Worm (Caenorhabditis elegans): ENCODE measurements around the gene cox-14.
"Not testable (repeated sequence)": the region's sequence is repeated elsewhere in the genome, so short reads cannot be mapped to it uniquely, and the experiment has no call there.

cox-14 gene

ce11 chrIII:10221860-10222259 is 3.1 kb downstream of the cox-14 start, which contains the start of gene Y70G10A.4:
Gene Y70G10A.4 (plus strand): TSS chrIII:10222160.
- not testable (repeated sequence) for TF ChIP-seq mel-28 (tag; optimal IDR thresholded peaks at IDR 0.05; ENCODE audit: borderline replicate concordance); lin-26 (GFP tag; IDR thresholded peaks at IDR 0.05); mes-4 (tag; optimal IDR thresholded peaks at IDR 0.05)

ce11 chrIII:10225056-10225455 is 6.3 kb downstream of the cox-14 start:
- peak; percentile 89 for TF ChIP-seq ZK185.1 (tag; optimal IDR thresholded peaks at IDR 0.05; ENCODE audit: poor library complexity, severe bottlenecking)

ce11 chrIII:10231641-10232040 is 12.9 kb downstream of the cox-14 start:
- no peak for TF ChIP-seq Y53G8AR.9 (GFP tag; conservative IDR thresholded peaks at IDR 0.05)
- no peak for TF ChIP-seq let-607 (tag; optimal IDR thresholded peaks at IDR 0.05)
- TF ChIP-seq ztf-6 (GFP tag; IDR thresholded peaks at IDR 0.05), result no peak
- TF ChIP-seq efl-1 (GFP tag; optimal IDR thresholded peaks at IDR 0.05), result no peak
- TF ChIP-seq madf-3 (GFP tag; IDR thresholded peaks at IDR 0.05), result no peak
- TF ChIP-seq Y95B8A.8 (GFP tag; IDR thresholded peaks at IDR 0.05), result no peak
- TF ChIP-seq F10E7.11 (tag; optimal IDR thresholded peaks at IDR 0.05), result no peak

ce11 chrIII:10233979-10234378 is 15.2 kb downstream of the cox-14 start, which contains the start of gene paml-1:
Gene paml-1 (minus strand): TSS chrIII:10234079.
- no peak for TF ChIP-seq F55B11.4 (tag; optimal IDR thresholded peaks at IDR 0.05; ENCODE audit: borderline replicate concordance, insufficient read depth)
- TF ChIP-seq pha-4 (tag; optimal IDR thresholded peaks at IDR 0.05), result no peak
- no peak for TF ChIP-seq ets-4 (GFP tag; optimal IDR thresholded peaks at IDR 0.05)
- TF ChIP-seq nfya-1 (tag; optimal IDR thresholded peaks at IDR 0.05; ENCODE audit: borderline replicate concordance, insufficient read depth), result no peak
- no peak for TF ChIP-seq somi-1 (GFP tag; optimal IDR thresholded peaks at IDR 0.05)

- TF ChIP-seq egl-44 (GFP tag; IDR thresholded peaks at IDR 0.05) (no peak), die-1 (tag; optimal IDR thresholded peaks at IDR 0.05) (no peak), repo-1 (tag; optimal IDR thresholded peaks at IDR 0.05) (no peak), ets-4 (GFP tag; optimal IDR thresholded peaks at IDR 0.05) (no peak), xnd-1 (tag; optimal IDR thresholded peaks at IDR 0.05) (no peak), ceh-79 (tag; optimal IDR thresholded peaks at IDR 0.05) (no peak), ceh-40 (GFP tag; IDR thresholded peaks at IDR 0.05) (no peak), unc-62 (GFP tag; optimal IDR thresholded peaks at IDR 0.05) (no peak), zfh-2 (GFP tag; conservative IDR thresholded peaks at IDR 0.05) (no peak), sptf-2 (GFP tag; optimal IDR thresholded peaks at IDR 0.05) (no peak), attf-3 (GFP tag; conservative IDR thresholded peaks at IDR 0.05) (no peak), Y56A3A.18 (GFP tag; IDR thresholded peaks at IDR 0.05) (no peak), athp-1 (tag; optimal IDR thresholded peaks at IDR 0.05) (no peak), nhr-179 (tag; optimal IDR thresholded peaks at IDR 0.05) (no peak), F57A8.1 (GFP tag; optimal IDR thresholded peaks at IDR 0.05) (no peak), cebp-2 (GFP tag; IDR thresholded peaks at IDR 0.05) (no peak)
Measured at ce11 chrIII:10236291-10236871, 17.6 kb downstream of the cox-14 start.
